Fruit fly (Drosophila melanogaster): ENCODE measurements around the gene CG6576.

CG6576 gene

dm6 chr3L:8749676-8750654 is 5.8 kb upstream of the CG6576 start, which contains the start of gene CG13306 (continued):
- no peak for TF ChIP-seq CG11723 (GFP tag; optimal IDR thresholded peaks at IDR 0.05)
- TF ChIP-seq pita (GFP tag; optimal IDR thresholded peaks at IDR 0.05) = no peak
- TF ChIP-seq CG16813 (GFP tag; IDR thresholded peaks at IDR 0.05; ENCODE audit: partially characterized antibody) = 0 out of 3 replicates have a peak, but pooled peaks have one; percentile 28
- peak; percentile 24 for TF ChIP-seq kah (GFP tag; optimal IDR thresholded peaks at IDR 0.05)
- TF ChIP-seq E2f2 (GFP tag; IDR thresholded peaks at IDR 0.05) = no peak; the same call in 1 of the 2 replicates
- peak; percentile 1 for TF ChIP-seq CG11504 (tag; optimal IDR thresholded peaks at IDR 0.05)
- no peak for TF ChIP-seq CG3281 (GFP tag; optimal IDR thresholded peaks at IDR 0.05)
- TF ChIP-seq CG10979 (tag; optimal IDR thresholded peaks at IDR 0.05) = no peak
- TF ChIP-seq chinmo (GFP tag; IDR thresholded peaks at IDR 0.05; ENCODE audit: partially characterized antibody) = 0 out of 4 replicates have a peak, but pooled peaks have one; percentile 43
- peak; percentile 0 for TF ChIP-seq Nf-YC (tag; optimal IDR thresholded peaks at IDR 0.05)
- TF ChIP-seq pnt (GFP tag; optimal IDR thresholded peaks at IDR 0.05) = no peak
- TF ChIP-seq NFAT (GFP tag; IDR thresholded peaks at IDR 0.05) = peak; percentile 39; the same call in 1 of the 2 replicates
- TF ChIP-seq Doc2 (GFP tag; IDR thresholded peaks at IDR 0.05) = no peak
- TF ChIP-seq CG6689 (GFP tag; IDR thresholded peaks at IDR 0.05) = 0 out of 2 replicates have a peak, but pooled peaks have one; percentile 10
- TF ChIP-seq cato (GFP tag; optimal IDR thresholded peaks at IDR 0.05; ENCODE audit: borderline replicate concordance) = no peak
- no peak for TF ChIP-seq CG2116 (GFP tag; optimal IDR thresholded peaks at IDR 0.05)
- TF ChIP-seq fru (optimal IDR thresholded peaks at IDR 0.05) = no peak
- no peak for TF ChIP-seq dimm (GFP tag; IDR thresholded peaks at IDR 0.05)
- TF ChIP-seq CG1024 (GFP tag; IDR thresholded peaks at IDR 0.05) = no peak
- no peak for TF ChIP-seq Lim3 (GFP tag; IDR thresholded peaks at IDR 0.05)
- TF ChIP-seq H15 (GFP tag; IDR thresholded peaks at IDR 0.05) = no peak
- 0 out of 3 replicates have a peak, but pooled peaks have one; percentile 33 for TF ChIP-seq ken (GFP tag; IDR thresholded peaks at IDR 0.05)
- TF ChIP-seq CHES-1-like (GFP tag; optimal IDR thresholded peaks at IDR 0.05) = no peak
- no peak for TF ChIP-seq emc (GFP tag; optimal IDR thresholded peaks at IDR 0.05)
- TF ChIP-seq ERR (GFP tag; optimal IDR thresholded peaks at IDR 0.05) = no peak
- TF ChIP-seq CG9817 (tag; optimal IDR thresholded peaks at IDR 0.05) = no peak
- TF ChIP-seq H2.0 (GFP tag; IDR thresholded peaks at IDR 0.05) = peak; percentile 42; the same call in 1 of the 2 replicates
- no peak for TF ChIP-seq org-1 (GFP tag; optimal IDR thresholded peaks at IDR 0.05)
- peak; percentile 56; the same call in 1 of the 3 replicates for TF ChIP-seq otp (GFP tag; IDR thresholded peaks at IDR 0.05)
- TF ChIP-seq Neu2 (GFP tag; optimal IDR thresholded peaks at IDR 0.05; ENCODE audit: borderline replicate concordance) = no peak
- 0 out of 4 replicates have a peak, but pooled peaks have one; percentile 15 for TF ChIP-seq Gug (GFP tag; IDR thresholded peaks at IDR 0.05)
- TF ChIP-seq usp (GFP tag; optimal IDR thresholded peaks at IDR 0.05) = no peak
- peak; percentile 50; the same call in 1 of the 2 replicates for TF ChIP-seq stc (GFP tag; IDR thresholded peaks at IDR 0.05)
- TF ChIP-seq Oaz (GFP tag; IDR thresholded peaks at IDR 0.05) = no peak
- TF ChIP-seq Mes4 (GFP tag; optimal IDR thresholded peaks at IDR 0.05) = no peak
- no peak for TF ChIP-seq CG2889 (GFP tag; IDR thresholded peaks at IDR 0.05)
- no peak for TF ChIP-seq Taf1 (GFP tag; IDR thresholded peaks at IDR 0.05)
- 0 out of 2 replicates have a peak, but pooled peaks have one; percentile 27 for TF ChIP-seq Ptx1 (GFP tag; IDR thresholded peaks at IDR 0.05)
- no peak for TF ChIP-seq CG8281 (tag; optimal IDR thresholded peaks at IDR 0.05)
- TF ChIP-seq Atf6 (GFP tag; IDR thresholded peaks at IDR 0.05) = no peak; the same call in 1 of the 2 replicates
- TF ChIP-seq Pdp1 (GFP tag; optimal IDR thresholded peaks at IDR 0.05) = peak in 1 of 2 experiments; percentile 61
- no peak for TF ChIP-seq pzg (GFP tag; optimal IDR thresholded peaks at IDR 0.05)
- TF ChIP-seq Rfx (GFP tag; IDR thresholded peaks at IDR 0.05) = peak; percentile 18; the same call in 1 of the 2 replicates
- no peak for TF ChIP-seq tio (GFP tag; optimal IDR thresholded peaks at IDR 0.05)
- no peak for TF ChIP-seq disco-r (GFP tag; optimal IDR thresholded peaks at IDR 0.05)
- TF ChIP-seq sima (GFP tag; optimal IDR thresholded peaks at IDR 0.05) = no peak
- no peak for TF ChIP-seq cg (GFP tag; optimal IDR thresholded peaks at IDR 0.05)
- no peak for TF ChIP-seq CrebB (tag; optimal IDR thresholded peaks at IDR 0.05)
- TF ChIP-seq wek (GFP tag; optimal IDR thresholded peaks at IDR 0.05) = no peak
